Worm (Caenorhabditis elegans) whole organism, L1 larva: ENCODE results near the gene picc-1.

ENCODE experiments used
- C04F5.9 ChIP-seq: sonication (generic microtip); optimal IDR thresholded peaks from 2 replicates; lab custom pipeline; 2016; ENCODE audit warnings: missing genetic modification characterization, missing compliant biosample characterization
- C34B4.2 ChIP-seq: sonication (generic microtip); optimal IDR thresholded peaks from 2 replicates; lab custom pipeline; 2017; ENCODE audit warnings: mild to moderate bottlenecking, missing genetic modification characterization, missing compliant biosample characterization
- F16B12.6 ChIP-seq: fragments of 150-350 bp; optimal IDR thresholded peaks from 2 replicates; lab custom pipeline; 2014; ENCODE audit warnings: missing biosample characterization, missing genetic modification characterization
- alr-1 ChIP-seq: fragments of 200-800 bp; sonication (Bioruptor generic); optimal IDR thresholded peaks from 2 replicates; lab custom pipeline; 2018; ENCODE audit warnings: borderline replicate concordance, mild to moderate bottlenecking, missing genetic modification characterization, missing compliant biosample characterization
- aly-2 ChIP-seq: fragments of 150-350 bp; optimal IDR thresholded peaks from 2 replicates; lab custom pipeline; 2014; ENCODE audit warnings: missing biosample characterization, missing genetic modification characterization
- blmp-1 ChIP-seq: fragments of 150-350 bp; optimal IDR thresholded peaks from 2 replicates; lab custom pipeline; 2014; ENCODE audit warnings: missing biosample characterization, missing genetic modification characterization
- ceh-82 ChIP-seq, 3 experiments: fragments of 150-350 bp in 1 of 3; sonication (generic microtip) in 2 of 3; optimal IDR thresholded peaks; 2 replicates each; lab custom pipeline; 2014 to 2017; ENCODE audit warnings: missing biosample characterization in 3 of 3, missing genetic modification characterization in 3 of 3
- ceh-90 ChIP-seq: sonication (generic microtip); optimal IDR thresholded peaks from 2 replicates; lab custom pipeline; 2016; ENCODE audit warnings: missing genetic modification characterization, missing compliant biosample characterization
- dpl-1 ChIP-seq, 3 experiments: fragments of 150-350 bp in 2 of 3; sonication (generic microtip) in 1 of 3; optimal IDR thresholded peaks; 2 replicates each; lab custom pipeline; 2014 to 2017; ENCODE audit warnings: missing biosample characterization in 3 of 3, missing genetic modification characterization in 3 of 3, missing genetic modification reagents in 3 of 3
- efl-1 ChIP-seq, 4 experiments: fragments of 150-350 bp; optimal IDR thresholded peaks in 3 of 4; peaks in 1 of 4; 1 replicate in 1 of 4; 2 replicates in 3 of 4; lab custom pipeline; 2014; ENCODE audit warnings: missing biosample characterization in 2 of 4, missing genetic modification characterization in 2 of 4, missing genetic modification reagents in 2 of 4
- egl-13 ChIP-seq: sonication (generic microtip); optimal IDR thresholded peaks from 2 replicates; lab custom pipeline; 2016; ENCODE audit warnings: missing genotype, missing genetic modification reagents, missing genetic modification characterization, missing compliant biosample characterization
- elt-2 ChIP-seq: sonication (generic microtip); optimal IDR thresholded peaks from 2 replicates; lab custom pipeline; 2016; ENCODE audit warnings: missing genetic modification characterization, mild to moderate bottlenecking, inconsistent platforms, missing compliant biosample characterization, missing genetic modification reagents
- fkh-10 ChIP-seq: sonication (generic microtip); optimal IDR thresholded peaks from 2 replicates; lab custom pipeline; 2017; ENCODE audit warnings: missing biosample characterization, missing genetic modification reagents, missing genetic modification characterization
- fkh-8 ChIP-seq: sonication (generic microtip); optimal IDR thresholded peaks from 2 replicates; lab custom pipeline; 2016; ENCODE audit warnings: mild to moderate bottlenecking, missing genetic modification characterization, missing compliant biosample characterization
- fos-1 ChIP-seq: fragments of 150-350 bp; optimal IDR thresholded peaks from 2 replicates; lab custom pipeline; 2014; ENCODE audit warnings: missing biosample characterization, missing genetic modification characterization
- hlh-17 ChIP-seq: fragments of 200-800 bp; sonication (Bioruptor generic); optimal IDR thresholded peaks from 2 replicates; lab custom pipeline; 2018; ENCODE audit warnings: missing genetic modification characterization, mild to moderate bottlenecking, missing compliant biosample characterization, moderate library complexity, borderline replicate concordance
- hlh-4 ChIP-seq: sonication (generic microtip); optimal IDR thresholded peaks from 2 replicates; lab custom pipeline; 2016; ENCODE audit warnings: mild to moderate bottlenecking, missing genetic modification characterization, missing compliant biosample characterization
- hpl-2 ChIP-seq: fragments of 150-350 bp; optimal IDR thresholded peaks from 2 replicates; lab custom pipeline; 2014; ENCODE audit warnings: missing biosample characterization, missing genetic modification reagents, missing genetic modification characterization
- irx-1 ChIP-seq: sonication (generic microtip); optimal IDR thresholded peaks from 2 replicates; lab custom pipeline; 2016; ENCODE audit warnings: missing genetic modification characterization, missing compliant biosample characterization
- isw-1 ChIP-seq: fragments of 200-800 bp; sonication (Bioruptor generic); IDR thresholded peaks from 2 replicates; pipeline ENCODE4 v1.3.6; 2022; ENCODE audit warnings: missing genetic modification characterization, missing compliant biosample characterization
- jun-1 ChIP-seq: fragments of 150-350 bp; optimal IDR thresholded peaks from 2 replicates; lab custom pipeline; 2014; ENCODE audit warnings: missing biosample characterization, missing genetic modification reagents, missing genetic modification characterization
- lin-14 ChIP-seq: fragments of 200-800 bp; sonication (Bioruptor generic); optimal IDR thresholded peaks from 2 replicates; lab custom pipeline; 2018; ENCODE audit warnings: mild to moderate bottlenecking, missing genetic modification characterization, moderate library complexity, missing compliant biosample characterization
- lin-15B ChIP-seq: fragments of 150-350 bp; sonication (generic microtip); optimal IDR thresholded peaks from 3 replicates; lab custom pipeline; 2014; ENCODE audit warnings: missing biosample characterization, missing genetic modification characterization
- lin-35 ChIP-seq, 2 experiments: fragments of 150-350 bp; optimal IDR thresholded peaks; 2 replicates each; lab custom pipeline; 2014; ENCODE audit warnings: missing biosample characterization in 2 of 2, missing genetic modification characterization in 2 of 2, missing genetic modification reagents in 2 of 2
- lsy-2 ChIP-seq, 2 experiments: fragments of 150-350 bp; optimal IDR thresholded peaks; 2 replicates each; lab custom pipeline; 2014; ENCODE audit warnings: missing biosample characterization in 2 of 2, missing genetic modification characterization in 2 of 2
- mdl-1 ChIP-seq, 2 experiments: fragments of 150-350 bp; optimal IDR thresholded peaks; 2 replicates each; lab custom pipeline; 2014 to 2017; ENCODE audit warnings: missing biosample characterization in 2 of 2, missing genetic modification characterization in 2 of 2, inconsistent platforms in 1 of 2
- mep-1 ChIP-seq: fragments of 150-350 bp; optimal IDR thresholded peaks from 2 replicates; lab custom pipeline; 2014; ENCODE audit warnings: missing biosample characterization, missing genetic modification characterization
- nhr-20 ChIP-seq: sonication (generic microtip); optimal IDR thresholded peaks from 2 replicates; lab custom pipeline; 2016; ENCODE audit warnings: mild to moderate bottlenecking, missing genetic modification characterization, missing compliant biosample characterization
- nhr-237 ChIP-seq: fragments of 150-350 bp; optimal IDR thresholded peaks from 2 replicates; lab custom pipeline; 2014; ENCODE audit warnings: missing biosample characterization, missing genetic modification characterization
- nhr-47 ChIP-seq: sonication (generic microtip); optimal IDR thresholded peaks from 2 replicates; lab custom pipeline; 2016; ENCODE audit warnings: mild to moderate bottlenecking, missing genetic modification characterization, moderate library complexity, missing compliant biosample characterization
- nhr-71 ChIP-seq: sonication (generic microtip); optimal IDR thresholded peaks from 2 replicates; lab custom pipeline; 2016; ENCODE audit warnings: mild to moderate bottlenecking, missing genetic modification characterization, moderate library complexity, missing compliant biosample characterization
- nhr-77 ChIP-seq: fragments of 150-350 bp; optimal IDR thresholded peaks from 2 replicates; lab custom pipeline; 2014; ENCODE audit warnings: missing biosample characterization, missing genetic modification characterization
- nhr-85 ChIP-seq: sonication (generic microtip); peaks from one replicate; lab custom pipeline; 2016; ENCODE audit warnings: missing genetic modification characterization, inconsistent platforms, missing compliant biosample characterization
- nhr-90 ChIP-seq: sonication (generic microtip); optimal IDR thresholded peaks from 2 replicates; lab custom pipeline; 2016; ENCODE audit warnings: mild to moderate bottlenecking, missing genetic modification characterization, missing compliant biosample characterization; ENCODE audit not compliant: poor library complexity
- pag-3 ChIP-seq: sonication (generic microtip); optimal IDR thresholded peaks from 2 replicates; lab custom pipeline; 2017; ENCODE audit warnings: missing genetic modification characterization, mild to moderate bottlenecking, missing compliant biosample characterization, antibody characterized with exemption, borderline replicate concordance; ENCODE audit not compliant: insufficient read depth
- rnt-1 ChIP-seq: sonication (generic microtip); optimal IDR thresholded peaks from 2 replicates; lab custom pipeline; 2016; ENCODE audit warnings: mild to moderate bottlenecking, missing genetic modification characterization, moderate library complexity, missing compliant biosample characterization
- snpc-4 ChIP-seq: fragments of 150-350 bp; optimal IDR thresholded peaks from 2 replicates; lab custom pipeline; 2014; ENCODE audit warnings: missing biosample characterization, missing genetic modification characterization
- snu-23 ChIP-seq: sonication (generic microtip); optimal IDR thresholded peaks from 2 replicates; lab custom pipeline; 2016; ENCODE audit warnings: missing genetic modification characterization, missing compliant biosample characterization
- sptf-1 ChIP-seq: fragments of 150-350 bp; optimal IDR thresholded peaks from 2 replicates; lab custom pipeline; 2014; ENCODE audit warnings: missing biosample characterization, missing genetic modification characterization
- swsn-7 ChIP-seq: sonication (generic microtip); optimal IDR thresholded peaks from 2 replicates; lab custom pipeline; 2016; ENCODE audit warnings: missing genetic modification characterization, missing compliant biosample characterization
- tbx-2 ChIP-seq: sonication (generic microtip); optimal IDR thresholded peaks from 2 replicates; lab custom pipeline; 2016; ENCODE audit warnings: missing genetic modification characterization, missing compliant biosample characterization
- xbp-1 ChIP-seq: sonication (generic microtip); optimal IDR thresholded peaks from 2 replicates; lab custom pipeline; 2016; ENCODE audit warnings: missing genetic modification characterization, missing compliant biosample characterization
- ztf-4 ChIP-seq: fragments of 150-350 bp; optimal IDR thresholded peaks from 2 replicates; lab custom pipeline; 2014; ENCODE audit warnings: missing biosample characterization, missing genetic modification characterization

picc-1 gene

DNA sequence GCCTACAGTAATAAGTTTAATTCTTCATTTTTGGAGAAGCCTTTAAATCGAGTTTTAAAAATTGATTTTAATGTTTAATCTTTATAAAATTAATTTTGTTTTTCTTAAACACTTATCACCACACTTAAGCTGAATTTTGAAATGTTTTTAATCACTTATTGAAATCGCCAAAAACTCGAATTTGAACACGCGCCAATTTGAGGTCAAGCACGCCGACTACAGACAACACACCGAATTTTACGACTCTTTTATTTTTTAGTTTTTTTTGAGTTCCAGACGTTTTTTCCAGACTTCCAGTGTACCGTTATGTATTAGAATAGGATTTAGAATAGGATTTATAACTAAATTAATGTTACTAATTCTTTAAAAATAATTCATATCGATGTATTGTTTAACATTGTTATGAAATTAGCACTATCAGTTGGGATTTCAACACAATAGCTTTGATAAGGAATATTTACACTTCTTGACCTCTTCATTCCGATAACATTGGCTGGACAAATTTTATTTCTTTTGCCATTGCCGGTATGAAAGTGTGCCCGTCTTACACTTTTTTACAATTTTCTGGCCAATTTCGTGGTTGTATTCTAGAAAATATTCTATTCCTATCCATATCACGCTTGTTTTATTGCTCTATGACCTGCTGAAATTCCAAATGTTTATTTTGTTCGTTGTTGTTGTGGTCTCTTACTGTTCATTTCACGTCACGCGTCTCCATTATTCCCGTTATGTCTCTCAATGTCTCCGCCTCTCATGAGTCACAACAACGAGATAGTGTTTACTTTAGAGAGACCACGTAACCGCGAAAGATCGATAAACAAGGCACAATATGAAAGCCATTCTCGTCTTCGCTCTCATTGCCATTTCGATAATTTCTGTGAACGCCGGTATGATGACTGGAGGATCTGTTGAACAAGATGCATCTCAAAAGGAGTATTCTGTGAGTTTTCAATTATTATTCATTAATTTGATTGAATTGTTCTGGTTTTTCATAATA lies 24.8 kb downstream of the picc-1 start, which contains the start of gene cpi-2:
cpi-2 (plus strand) TSS at position 788 of the 997 bp plus-strand sequence.
- TF ChIP-seq blmp-1 (tag; lab: Kevin White, UChicago) (peak; percentile 12), nhr-85 (tag; lab: Kevin White, UChicago) (peak; percentile 64), F16B12.6 (tag; lab: Kevin White, UChicago) (peak; percentile 77), jun-1 (tag; lab: Kevin White, UChicago) (peak; percentile 63), nhr-90 (tag; lab: Kevin White, UChicago) (peak; percentile 27), aly-2 (tag; lab: Kevin White, UChicago) (no peak), ceh-82 (tag; optimal IDR thresholded peaks at IDR 0.05; lab: Kevin White, UChicago) (peak in 1 of 3 experiments; percentile 17), fos-1 (tag; lab: Kevin White, UChicago) (peak; percentile 69), pag-3 (no peak), mdl-1 (tag; optimal IDR thresholded peaks at IDR 0.05; lab: Kevin White, UChicago) (peak in 1 of 2 experiments; percentile 35), isw-1 (GFP tag; lab: Robert Waterston, UW) (no peak), fkh-8 (tag; lab: Kevin White, UChicago) (peak; percentile 5), egl-13 (no peak), snu-23 (peak; percentile 53), lin-14 (GFP tag; lab: Kevin White, UChicago) (peak; percentile 80), hlh-17 (GFP tag; lab: Kevin White, UChicago) (no peak), efl-1 (optimal IDR thresholded peaks at IDR 0.05; lab: Kevin White, UChicago) (peak; percentile 89 to 92), efl-1 (GFP tag; optimal IDR thresholded peaks at IDR 0.05 in 1 of 2; lab: Kevin White, UChicago) (peak; percentile 91 to 98), xbp-1 (tag; lab: Kevin White, UChicago) (peak; percentile 43), rnt-1 (tag; lab: Kevin White, UChicago) (peak; percentile 58), nhr-20 (peak; percentile 46), tbx-2 (tag; lab: Kevin White, UChicago) (peak; percentile 26), ceh-90 (tag; lab: Kevin White, UChicago) (no peak), lin-15B (peak; percentile 8), nhr-47 (tag; lab: Kevin White, UChicago) (peak; percentile 20), dpl-1 (GFP tag; optimal IDR thresholded peaks at IDR 0.05; lab: Kevin White, UChicago) (peak; percentile 75 to 92 (median 85)), lin-35 (GFP tag; optimal IDR thresholded peaks at IDR 0.05; lab: Kevin White, UChicago) (peak; percentile 90 to 94), swsn-7 (peak; percentile 28), elt-2 (tag; lab: Kevin White, UChicago) (peak; percentile 38), nhr-71 (tag; lab: Kevin White, UChicago) (peak; percentile 45), mep-1 (tag; lab: Kevin White, UChicago) (peak; percentile 51), nhr-237 (tag; lab: Kevin White, UChicago) (no peak), lsy-2 (tag; optimal IDR thresholded peaks at IDR 0.05; lab: Kevin White, UChicago) (peak; percentile 38 to 42)

DNA sequence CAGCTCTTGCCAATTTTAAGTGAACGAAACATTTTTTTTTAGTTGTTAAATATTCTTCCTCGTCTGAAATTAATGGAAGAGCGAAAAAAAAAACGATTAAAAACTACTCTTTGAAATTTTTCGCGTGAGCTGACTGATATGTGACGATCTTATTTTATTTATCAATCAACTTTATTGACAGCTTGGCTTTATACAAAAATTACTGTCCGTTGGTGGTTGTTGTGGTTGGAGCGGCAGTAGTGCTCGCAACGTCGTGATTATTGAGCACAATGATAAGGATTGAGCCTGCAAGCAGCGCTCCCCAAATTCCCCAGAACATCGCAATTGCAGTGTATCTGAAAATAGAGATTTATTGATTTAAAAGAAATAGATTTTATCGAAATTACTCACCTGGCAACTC lies 25.7 kb downstream of the picc-1 start:
- no peak for TF ChIP-seq C04F5.9 (tag; lab: Kevin White, UChicago)
- TF ChIP-seq jun-1 (tag; lab: Kevin White, UChicago), result no peak
- TF ChIP-seq fkh-10 (GFP tag; lab: Kevin White, UChicago), result no peak
- no peak for TF ChIP-seq nhr-77 (tag; lab: Kevin White, UChicago)
- TF ChIP-seq snpc-4 (tag; lab: Kevin White, UChicago), result no peak
- TF ChIP-seq ztf-4 (tag; lab: Kevin White, UChicago), result no peak
- TF ChIP-seq sptf-1 (tag; lab: Kevin White, UChicago), result no peak
- no peak for TF ChIP-seq nhr-71 (tag; lab: Kevin White, UChicago)
- TF ChIP-seq hpl-2 (GFP tag; lab: Kevin White, UChicago), result no peak
- no peak for TF ChIP-seq irx-1 (tag; lab: Kevin White, UChicago)
- no peak for TF ChIP-seq hlh-4
- TF ChIP-seq C34B4.2 (tag; lab: Kevin White, UChicago), result no peak
- no peak for TF ChIP-seq alr-1 (tag; lab: Kevin White, UChicago)
- TF ChIP-seq, all 84 proteins: peak for 0
